Worm (Caenorhabditis elegans) whole organism, midembryonic: ENCODE results near the gene C09F5.1.

Experiments used
- T22C8.4 ChIP-seq: fragments of 200-800 bp; sonication (Bioruptor generic); IDR thresholded peaks from 2 replicates; pipeline ENCODE4 v1.3.6; 2022; ENCODE audit warnings: missing genetic modification characterization, missing compliant biosample characterization
- klf-2 ChIP-seq: fragments of 200-800 bp; sonication (Bioruptor generic); conservative IDR thresholded peaks from 2 replicates; pipeline ENCODE4 v1.3.6; 2022; ENCODE audit warnings: missing genetic modification reagents, missing genetic modification characterization, missing compliant biosample characterization
- med-1 ChIP-seq: sonication (generic microtip); optimal IDR thresholded peaks from 2 replicates; lab custom pipeline; 2017; ENCODE audit warnings: missing genetic modification characterization, mild to moderate bottlenecking, missing compliant biosample characterization, antibody characterized with exemption, missing genetic modification reagents; ENCODE audit not compliant: insufficient read depth
- ref-1 ChIP-seq: fragments of 200-800 bp; sonication (Bioruptor generic); conservative IDR thresholded peaks from 2 replicates; pipeline ENCODE4 v1.3.6; 2022; ENCODE audit warnings: missing genetic modification reagents, missing genetic modification characterization, missing compliant biosample characterization
- ztf-29 ChIP-seq: fragments of 200-800 bp; sonication (Bioruptor generic); IDR thresholded peaks from 2 replicates; pipeline ENCODE4 v1.3.6; 2022; ENCODE audit warnings: missing genetic modification reagents, missing genetic modification characterization, missing compliant biosample characterization

DNA sequence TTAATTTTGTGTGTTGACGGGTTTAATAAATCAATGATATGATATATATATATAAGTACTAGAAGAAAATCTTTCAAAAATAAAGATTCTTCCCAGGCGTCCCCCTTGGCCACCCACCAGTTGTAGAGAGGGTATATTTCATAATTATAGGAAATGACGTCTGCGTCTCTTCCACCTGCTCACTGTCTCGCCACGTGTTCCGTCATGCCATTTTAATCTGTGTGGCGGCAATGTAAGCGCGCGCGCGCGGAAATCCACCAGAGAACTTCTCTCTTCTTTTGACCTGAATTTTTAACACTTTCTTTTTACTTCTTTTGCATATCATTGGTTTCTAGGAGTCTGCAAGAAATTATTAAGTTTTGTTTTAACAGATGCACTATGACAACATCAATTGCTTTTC lies 4.1 kb upstream of the C09F5.1 start:
- no peak for TF ChIP-seq ztf-29
- no peak for TF ChIP-seq T22C8.4
- no peak for TF ChIP-seq klf-2
- TF ChIP-seq med-1 (GFP tag; lab: Kevin White, UChicago), result no peak
- TF ChIP-seq ref-1, result no peak
